Worm (Caenorhabditis elegans): ENCODE data around the gene cal-5.

cal-5 gene

ce11 chrX:5077696-5078343 lies at the start of gene cal-5:
cal-5 (minus strand) TSS chrX:5077961.
- TF ChIP-seq ama-1 (optimal IDR thresholded peaks at IDR 0.05) (peak; percentile 45), Y55F3AM.14 (GFP tag; optimal IDR thresholded peaks at IDR 0.05) (peak; percentile 35), fos-1 (tag; optimal IDR thresholded peaks at IDR 0.05) (peak; percentile 49), sma-9 (GFP tag; optimal IDR thresholded peaks at IDR 0.05) (peak; percentile 36), sma-9 (tag; optimal IDR thresholded peaks at IDR 0.05) (no peak), ceh-16 (tag; optimal IDR thresholded peaks at IDR 0.05) (no peak), ZK546.5 (tag; optimal IDR thresholded peaks at IDR 0.05) (no peak), sma-3 (GFP tag; optimal IDR thresholded peaks at IDR 0.05) (peak; percentile 51), unc-62 (GFP tag; optimal IDR thresholded peaks at IDR 0.05) (no peak), sem-4 (tag; optimal IDR thresholded peaks at IDR 0.05) (no peak), lin-13 (GFP tag; optimal IDR thresholded peaks at IDR 0.05) (no peak), crh-2 (tag; optimal IDR thresholded peaks at IDR 0.05) (peak; percentile 27), gmeb-1 (tag; optimal IDR thresholded peaks at IDR 0.05) (no peak), mdl-1 (tag; optimal IDR thresholded peaks at IDR 0.05) (peak in 1 of 2 experiments; percentile 4), nhr-21 (tag; optimal IDR thresholded peaks at IDR 0.05) (peak; percentile 71), F13H6.1 (tag; optimal IDR thresholded peaks at IDR 0.05) (peak; percentile 41), R02D3.7 (tag; optimal IDR thresholded peaks at IDR 0.05) (no peak), elt-1 (tag; optimal IDR thresholded peaks at IDR 0.05) (no peak), blmp-1 (tag; optimal IDR thresholded peaks at IDR 0.05; ENCODE audit: insufficient read depth) (peak; percentile 47), nhr-129 (tag; optimal IDR thresholded peaks at IDR 0.05) (peak; percentile 12)

- TF ChIP-seq snpc-4 (tag; optimal IDR thresholded peaks at IDR 0.05) (no peak), zag-1 (tag; optimal IDR thresholded peaks at IDR 0.05) (no peak), nhr-129 (tag; optimal IDR thresholded peaks at IDR 0.05) (no peak), lin-39 (tag; optimal IDR thresholded peaks at IDR 0.05) (no peak), mab-5 (tag; optimal IDR thresholded peaks at IDR 0.05) (no peak), nhr-77 (tag; optimal IDR thresholded peaks at IDR 0.05) (no peak), lin-11 (tag; optimal IDR thresholded peaks at IDR 0.05) (no peak), ztf-11 (tag; optimal IDR thresholded peaks at IDR 0.05) (no peak), alr-1 (tag; optimal IDR thresholded peaks at IDR 0.05) (no peak), R02D3.7 (tag; optimal IDR thresholded peaks at IDR 0.05) (no peak), nhr-237 (tag; optimal IDR thresholded peaks at IDR 0.05) (no peak), ztf-1 (GFP tag; conservative IDR thresholded peaks at IDR 0.05) (no peak), blmp-1 (tag; optimal IDR thresholded peaks at IDR 0.05; ENCODE audit: insufficient read depth) (no peak), skn-1 (tag; optimal IDR thresholded peaks at IDR 0.05) (no peak), mdl-1 (tag; optimal IDR thresholded peaks at IDR 0.05) (no peak), nhr-25 (tag; optimal IDR thresholded peaks at IDR 0.05) (no peak), nhr-11 (tag; optimal IDR thresholded peaks at IDR 0.05) (no peak), peb-1 (tag; optimal IDR thresholded peaks at IDR 0.05) (no peak), sma-9 (GFP tag; optimal IDR thresholded peaks at IDR 0.05) (no peak), sma-9 (tag; optimal IDR thresholded peaks at IDR 0.05) (no peak), ceh-16 (tag; optimal IDR thresholded peaks at IDR 0.05) (no peak)
These were observed 46.5 kb upstream of the cal-5 start for ce11 chrX:5124288-5124687.

- TF ChIP-seq nhr-10 (tag; optimal IDR thresholded peaks at IDR 0.05) (no peak), crh-2 (tag; optimal IDR thresholded peaks at IDR 0.05) (no peak), sma-9 (GFP tag; optimal IDR thresholded peaks at IDR 0.05) (no peak), sma-9 (tag; optimal IDR thresholded peaks at IDR 0.05) (no peak), ceh-16 (tag; optimal IDR thresholded peaks at IDR 0.05) (peak; percentile 77), snpc-4 (tag; optimal IDR thresholded peaks at IDR 0.05) (no peak), alr-1 (tag; optimal IDR thresholded peaks at IDR 0.05) (no peak), nhr-129 (tag; optimal IDR thresholded peaks at IDR 0.05) (peak; percentile 51), fos-1 (tag; optimal IDR thresholded peaks at IDR 0.05) (peak; percentile 48), nhr-237 (tag; optimal IDR thresholded peaks at IDR 0.05) (no peak), F13H6.1 (tag; optimal IDR thresholded peaks at IDR 0.05) (peak; percentile 35), sma-3 (GFP tag; optimal IDR thresholded peaks at IDR 0.05) (no peak)
These were observed 45.1 kb upstream of the cal-5 start for ce11 chrX:5122791-5123414.

- TF ChIP-seq alr-1 (tag; optimal IDR thresholded peaks at IDR 0.05) = no peak
- no peak for TF ChIP-seq crh-2 (tag; optimal IDR thresholded peaks at IDR 0.05)
- peak; percentile 34 for TF ChIP-seq sma-9 (GFP tag; optimal IDR thresholded peaks at IDR 0.05)
- no peak for TF ChIP-seq sma-9 (tag; optimal IDR thresholded peaks at IDR 0.05)
- peak; percentile 32 for TF ChIP-seq sma-3 (GFP tag; optimal IDR thresholded peaks at IDR 0.05)
These were observed 44.6 kb upstream of the cal-5 start for ce11 chrX:5122369-5122768.
